Worm (Caenorhabditis elegans) whole organism, L2 larva: ENCODE data around the gene F26C11.1.
A peak's percentile ranks its signal among the peaks of the same experiment; 100 is the strongest.

Experiments
- C34F6.9 ChIP-seq: fragments of 150-350 bp; optimal IDR thresholded peaks from 2 replicates; lab custom pipeline; 2014; ENCODE audit warnings: missing biosample characterization, missing genetic modification characterization
- F13H6.1 ChIP-seq: sonication (generic microtip); optimal IDR thresholded peaks from 2 replicates; lab custom pipeline; 2016; ENCODE audit warnings: missing genetic modification characterization, missing compliant biosample characterization
- R02D3.7 ChIP-seq: fragments of 150-350 bp; optimal IDR thresholded peaks from 2 replicates; lab custom pipeline; 2014; ENCODE audit warnings: missing biosample characterization, missing genetic modification characterization
- ZK546.5 ChIP-seq: sonication (generic microtip); optimal IDR thresholded peaks from 2 replicates; lab custom pipeline; 2017; ENCODE audit warnings: missing biosample characterization, missing genetic modification characterization
- alr-1 ChIP-seq: fragments of 150-350 bp; optimal IDR thresholded peaks from 2 replicates; lab custom pipeline; 2014; ENCODE audit warnings: missing biosample characterization, missing genetic modification characterization
- aly-2 ChIP-seq: fragments of 150-350 bp; optimal IDR thresholded peaks from 2 replicates; lab custom pipeline; 2014; ENCODE audit warnings: missing biosample characterization, missing genetic modification characterization
- ama-1 ChIP-seq: fragments of 150-350 bp; optimal IDR thresholded peaks from 2 replicates; lab custom pipeline; 2018; ENCODE audit warnings: inconsistent platforms
- blmp-1 ChIP-seq: sonication (generic microtip); optimal IDR thresholded peaks from 2 replicates; lab custom pipeline; 2017; ENCODE audit warnings: missing genetic modification characterization, mild to moderate bottlenecking, missing compliant biosample characterization, antibody characterized with exemption, moderate library complexity; ENCODE audit not compliant: insufficient read depth
- ceh-16 ChIP-seq: fragments of 150-350 bp; optimal IDR thresholded peaks from 2 replicates; lab custom pipeline; 2014; ENCODE audit warnings: missing biosample characterization, missing genetic modification characterization
- crh-2 ChIP-seq: sonication (generic microtip); optimal IDR thresholded peaks from 2 replicates; lab custom pipeline; 2017; ENCODE audit warnings: missing biosample characterization, missing genetic modification characterization
- dmd-4 ChIP-seq: sonication (generic microtip); optimal IDR thresholded peaks from 2 replicates; lab custom pipeline; 2017; ENCODE audit warnings: missing biosample characterization, missing genetic modification characterization
- egl-27 ChIP-seq: sonication (generic microtip); optimal IDR thresholded peaks from 3 replicates; lab custom pipeline; 2017; ENCODE audit warnings: missing biosample characterization, missing genetic modification reagents, missing genetic modification characterization
- elt-1 ChIP-seq: fragments of 150-350 bp; optimal IDR thresholded peaks from 2 replicates; lab custom pipeline; 2014; ENCODE audit warnings: missing biosample characterization, missing genetic modification characterization
- elt-3 ChIP-seq: sonication (generic microtip); optimal IDR thresholded peaks from 2 replicates; lab custom pipeline; 2017; ENCODE audit warnings: missing biosample characterization, missing genetic modification characterization
- fos-1 ChIP-seq: fragments of 150-350 bp; optimal IDR thresholded peaks from 2 replicates; lab custom pipeline; 2014; ENCODE audit warnings: missing biosample characterization, missing genetic modification characterization
- gmeb-1 ChIP-seq: fragments of 150-350 bp; optimal IDR thresholded peaks from 2 replicates; lab custom pipeline; 2014; ENCODE audit warnings: missing biosample characterization, missing genetic modification characterization
- lin-11 ChIP-seq: fragments of 150-350 bp; sonication (generic microtip); optimal IDR thresholded peaks from 2 replicates; lab custom pipeline; 2014; ENCODE audit warnings: missing biosample characterization, missing genetic modification characterization, inconsistent platforms, mixed read lengths
- lin-13 ChIP-seq: fragments of 150-350 bp; optimal IDR thresholded peaks from 2 replicates; lab custom pipeline; 2014; ENCODE audit warnings: missing biosample characterization, missing genetic modification reagents, missing genetic modification characterization
- lin-39 ChIP-seq: fragments of 150-350 bp; optimal IDR thresholded peaks from 2 replicates; lab custom pipeline; 2014; ENCODE audit warnings: missing biosample characterization, missing genetic modification reagents, missing genetic modification characterization
- lsy-2 ChIP-seq, 2 experiments: fragments of 150-350 bp in 1 of 2; sonication (generic microtip) in 1 of 2; optimal IDR thresholded peaks; 2 replicates each; lab custom pipeline; 2014 to 2017; ENCODE audit warnings: missing biosample characterization in 2 of 2, missing genetic modification characterization in 2 of 2
- mbf-1 ChIP-seq: sonication (generic microtip); optimal IDR thresholded peaks from 2 replicates; lab custom pipeline; 2017; ENCODE audit warnings: missing biosample characterization, missing genetic modification characterization
- nhr-10 ChIP-seq: sonication (generic microtip); optimal IDR thresholded peaks from 2 replicates; lab custom pipeline; 2017; ENCODE audit warnings: missing biosample characterization, missing genetic modification characterization
- nhr-11 ChIP-seq: fragments of 150-350 bp; optimal IDR thresholded peaks from 2 replicates; lab custom pipeline; 2014; ENCODE audit warnings: missing biosample characterization, missing genetic modification characterization
- nhr-12 ChIP-seq: fragments of 150-350 bp; optimal IDR thresholded peaks from 2 replicates; lab custom pipeline; 2014; ENCODE audit warnings: missing biosample characterization, missing genetic modification characterization
- nhr-129 ChIP-seq: fragments of 150-350 bp; optimal IDR thresholded peaks from 2 replicates; lab custom pipeline; 2014; ENCODE audit warnings: missing biosample characterization, missing genetic modification characterization
- nhr-21 ChIP-seq: fragments of 150-350 bp; optimal IDR thresholded peaks from 2 replicates; lab custom pipeline; 2014; ENCODE audit warnings: missing biosample characterization, missing genetic modification characterization
- nhr-23 ChIP-seq: fragments of 150-350 bp; optimal IDR thresholded peaks from 2 replicates; lab custom pipeline; 2014; ENCODE audit warnings: missing biosample characterization, missing genetic modification reagents, missing genetic modification characterization
- nhr-237 ChIP-seq: fragments of 150-350 bp; optimal IDR thresholded peaks from 2 replicates; lab custom pipeline; 2014; ENCODE audit warnings: missing biosample characterization, missing genetic modification characterization
- nhr-25 ChIP-seq: fragments of 150-350 bp; sonication (generic microtip); optimal IDR thresholded peaks from 3 replicates; lab custom pipeline; 2014; ENCODE audit warnings: missing biosample characterization, missing genetic modification characterization
- nhr-77 ChIP-seq: fragments of 150-350 bp; optimal IDR thresholded peaks from 2 replicates; lab custom pipeline; 2014; ENCODE audit warnings: missing biosample characterization, missing genetic modification characterization
- peb-1 ChIP-seq: fragments of 150-350 bp; optimal IDR thresholded peaks from 2 replicates; lab custom pipeline; 2014; ENCODE audit warnings: missing biosample characterization, missing genetic modification characterization
- sem-4 ChIP-seq: fragments of 150-350 bp; optimal IDR thresholded peaks from 2 replicates; lab custom pipeline; 2014; ENCODE audit warnings: missing biosample characterization, missing genetic modification reagents, missing genetic modification characterization
- skn-1 ChIP-seq: sonication (generic microtip); optimal IDR thresholded peaks from 2 replicates; lab custom pipeline; 2017; ENCODE audit warnings: missing biosample characterization, missing genetic modification characterization
- sma-3 ChIP-seq: sonication (generic microtip); optimal IDR thresholded peaks from 2 replicates; lab custom pipeline; 2016; ENCODE audit warnings: missing genetic modification reagents, missing genetic modification characterization, missing compliant biosample characterization
- sma-9 ChIP-seq, 2 experiments: fragments of 150-350 bp in 1 of 2; sonication (generic microtip) in 1 of 2; optimal IDR thresholded peaks; 2 replicates each; lab custom pipeline; 2014 to 2016; ENCODE audit warnings: missing genetic modification characterization in 2 of 2, mild to moderate bottlenecking in 1 of 2, missing biosample characterization in 1 of 2, missing compliant biosample characterization in 1 of 2, missing genetic modification reagents in 1 of 2, moderate library complexity in 1 of 2
- snpc-4 ChIP-seq: fragments of 150-350 bp; optimal IDR thresholded peaks from 2 replicates; lab custom pipeline; 2014; ENCODE audit warnings: missing biosample characterization, missing genetic modification characterization
- unc-55 ChIP-seq: fragments of 150-350 bp; sonication (generic microtip); optimal IDR thresholded peaks from 3 replicates; lab custom pipeline; 2014; ENCODE audit warnings: missing biosample characterization, missing genetic modification reagents, missing genetic modification characterization
- unc-62 ChIP-seq: fragments of 150-350 bp; optimal IDR thresholded peaks from 2 replicates; lab custom pipeline; 2014; ENCODE audit warnings: missing biosample characterization, missing genetic modification reagents, missing genetic modification characterization
- zag-1 ChIP-seq: fragments of 150-350 bp; optimal IDR thresholded peaks from 2 replicates; lab custom pipeline; 2014; ENCODE audit warnings: missing biosample characterization, missing genetic modification characterization
- ztf-1 ChIP-seq: fragments of 200-800 bp; sonication (Bioruptor generic); conservative IDR thresholded peaks from 2 replicates; pipeline ENCODE4 v1.3.6; 2022; ENCODE audit warnings: missing genetic modification characterization, missing compliant biosample characterization
- ztf-11 ChIP-seq: sonication (generic microtip); optimal IDR thresholded peaks from 2 replicates; lab custom pipeline; 2017; ENCODE audit warnings: missing biosample characterization, missing genetic modification characterization

The F26C11.1 gene

ce11 chrII:9934570-9934969 lies 40.0 kb downstream of the F26C11.1 start:
- no peak for TF ChIP-seq ztf-11 (tag; lab: Kevin White, UChicago)
- TF ChIP-seq dmd-4 (tag; lab: Kevin White, UChicago), result no peak
- no peak for TF ChIP-seq snpc-4 (tag; lab: Kevin White, UChicago)
- TF ChIP-seq lsy-2 (tag; optimal IDR thresholded peaks at IDR 0.05; lab: Kevin White, UChicago), result no peak
- no peak for TF ChIP-seq nhr-129
- no peak for TF ChIP-seq zag-1 (tag; lab: Kevin White, UChicago)
- no peak for TF ChIP-seq nhr-25 (tag; lab: Kevin White, UChicago)
- TF ChIP-seq nhr-237 (tag; lab: Kevin White, UChicago), result no peak
- no peak for TF ChIP-seq nhr-77 (tag; lab: Kevin White, UChicago)
- TF ChIP-seq mbf-1 (tag; lab: Kevin White, UChicago), result no peak
- no peak for TF ChIP-seq lin-11
- TF ChIP-seq ceh-16 (tag; lab: Kevin White, UChicago), result no peak
- no peak for TF ChIP-seq unc-55
- no peak for TF ChIP-seq crh-2 (tag; lab: Kevin White, UChicago)

- no peak for TF ChIP-seq lsy-2 (tag; optimal IDR thresholded peaks at IDR 0.05; lab: Kevin White, UChicago)
- TF ChIP-seq ceh-16 (tag; lab: Kevin White, UChicago), result no peak
- peak; percentile 47 for TF ChIP-seq crh-2 (tag; lab: Kevin White, UChicago)
- no peak for TF ChIP-seq nhr-21 (tag; lab: Kevin White, UChicago)
- TF ChIP-seq ZK546.5, result no peak
- no peak for TF ChIP-seq mbf-1 (tag; lab: Kevin White, UChicago)
- peak; percentile 43 for TF ChIP-seq fos-1 (tag; lab: Kevin White, UChicago)
- TF ChIP-seq sma-9 (GFP tag; optimal IDR thresholded peaks at IDR 0.05; lab: Kevin White, UChicago), result peak; percentile 32
- no peak for TF ChIP-seq sma-9 (tag; optimal IDR thresholded peaks at IDR 0.05; lab: Kevin White, UChicago)
- no peak for TF ChIP-seq lin-39 (tag; lab: Kevin White, UChicago)
- TF ChIP-seq F13H6.1 (tag; lab: Kevin White, UChicago), result no peak
- TF ChIP-seq dmd-4 (tag; lab: Kevin White, UChicago), result no peak
Measured at ce11 chrII:9935044-9935599, 40.6 kb downstream of the F26C11.1 start.

- TF ChIP-seq unc-62 (GFP tag; lab: Kevin White, UChicago) (no peak), lin-13 (GFP tag; lab: Kevin White, UChicago) (peak; percentile 17)
Measured at ce11 chrII:9935664-9936063, 41.1 kb downstream of the F26C11.1 start.

- TF ChIP-seq zag-1 (tag; lab: Kevin White, UChicago) (no peak), peb-1 (tag; lab: Kevin White, UChicago) (no peak)
Measured at ce11 chrII:9936859-9937258, 42.3 kb downstream of the F26C11.1 start, which contains the start of gene C05C10.3. Gene C05C10.3 (minus strand): TSS chrII:9936893.

- TF ChIP-seq ztf-11 (tag; lab: Kevin White, UChicago) (no peak), unc-55 (peak; percentile 46), C34F6.9 (tag; lab: Kevin White, UChicago) (peak; percentile 92), ztf-1 (no peak), snpc-4 (tag; lab: Kevin White, UChicago) (peak; percentile 28), nhr-11 (no peak), sma-3 (GFP tag; lab: Kevin White, UChicago) (peak; percentile 82), mbf-1 (tag; lab: Kevin White, UChicago) (no peak), nhr-237 (tag; lab: Kevin White, UChicago) (no peak), nhr-21 (tag; lab: Kevin White, UChicago) (peak; percentile 90), lin-39 (tag; lab: Kevin White, UChicago) (no peak), skn-1 (no peak), nhr-23 (no peak), nhr-77 (tag; lab: Kevin White, UChicago) (no peak), ama-1 (peak; percentile 62), nhr-10 (peak; percentile 93), fos-1 (tag; lab: Kevin White, UChicago) (peak; percentile 88), R02D3.7 (tag; lab: Kevin White, UChicago) (no peak), gmeb-1 (tag; lab: Kevin White, UChicago) (peak; percentile 67), blmp-1 (tag; lab: Kevin White, UChicago) (peak; percentile 86), nhr-129 (peak; percentile 94), sma-9 (GFP tag; optimal IDR thresholded peaks at IDR 0.05; lab: Kevin White, UChicago) (peak; percentile 91), sma-9 (tag; optimal IDR thresholded peaks at IDR 0.05; lab: Kevin White, UChicago) (no peak), lin-11 (no peak), unc-62 (GFP tag; lab: Kevin White, UChicago) (no peak), aly-2 (no peak), elt-1 (tag; lab: Kevin White, UChicago) (no peak), nhr-25 (tag; lab: Kevin White, UChicago) (peak; percentile 89), lsy-2 (tag; optimal IDR thresholded peaks at IDR 0.05; lab: Kevin White, UChicago) (peak in 1 of 2 experiments; percentile 80), sem-4 (peak; percentile 32), ZK546.5 (no peak), egl-27 (peak; percentile 34), alr-1 (tag; lab: Kevin White, UChicago) (no peak), lin-13 (GFP tag; lab: Kevin White, UChicago) (peak; percentile 67), dmd-4 (tag; lab: Kevin White, UChicago) (no peak), elt-3 (tag; lab: Kevin White, UChicago) (no peak), nhr-12 (tag; lab: Kevin White, UChicago) (no peak)
Measured at ce11 chrII:9937611-9938010, 43.1 kb downstream of the F26C11.1 start.
